Worm (Caenorhabditis elegans) whole organism, mixed stage, embryonic: ENCODE results near the gene him-18.
"Not testable (repeated sequence)": the region's sequence is repeated elsewhere in the genome, so short reads cannot be mapped to it uniquely, and the experiment has no call there.

ENCODE experiments used
- M03D4.4 ChIP-seq: sonication (generic microtip); optimal IDR thresholded peaks from 2 replicates; lab custom pipeline; 2017; ENCODE audit warnings: mild to moderate bottlenecking, missing genetic modification characterization, missing compliant biosample characterization
- bed-3 ChIP-seq: fragments of 200-800 bp; sonication (Bioruptor generic); optimal IDR thresholded peaks from 3 replicates; lab custom pipeline; 2018; ENCODE audit warnings: mild to moderate bottlenecking, missing genetic modification characterization, moderate library complexity, missing compliant biosample characterization
- blmp-1 ChIP-seq: fragments of 150-350 bp; optimal IDR thresholded peaks from 2 replicates; lab custom pipeline; 2014; ENCODE audit warnings: missing biosample characterization, missing genetic modification characterization
- ceh-39 ChIP-seq: fragments of 150-350 bp; optimal IDR thresholded peaks from 2 replicates; lab custom pipeline; 2014; ENCODE audit warnings: missing biosample characterization, missing genetic modification characterization
- ceh-43 ChIP-seq: fragments of 200-800 bp; sonication (Bioruptor generic); optimal IDR thresholded peaks from 2 replicates; lab custom pipeline; 2018; ENCODE audit warnings: mild to moderate bottlenecking, missing genetic modification characterization, moderate library complexity, missing compliant biosample characterization
- ceh-83 ChIP-seq: fragments of 200-800 bp; sonication (Bioruptor generic); optimal IDR thresholded peaks from 2 replicates; lab custom pipeline; 2018; ENCODE audit warnings: mild to moderate bottlenecking, missing genetic modification characterization, missing compliant biosample characterization
- ces-1 ChIP-seq: fragments of 150-350 bp; optimal IDR thresholded peaks from 2 replicates; lab custom pipeline; 2014; ENCODE audit warnings: missing biosample characterization, missing genetic modification reagents, missing genetic modification characterization
- drap-1 ChIP-seq: fragments of 200-800 bp; sonication (Bioruptor generic); optimal IDR thresholded peaks from 3 replicates; lab custom pipeline; 2018; ENCODE audit warnings: mild to moderate bottlenecking, missing genetic modification characterization, missing compliant biosample characterization
- elt-1 ChIP-seq: sonication (generic microtip); optimal IDR thresholded peaks from 2 replicates; lab custom pipeline; 2017; ENCODE audit warnings: missing genetic modification characterization, mild to moderate bottlenecking, missing compliant biosample characterization, antibody characterized with exemption, moderate library complexity, borderline replicate concordance; ENCODE audit not compliant: insufficient read depth
- elt-3 ChIP-seq: fragments of 150-350 bp; optimal IDR thresholded peaks from 2 replicates; lab custom pipeline; 2014; ENCODE audit warnings: missing biosample characterization, missing genetic modification characterization
- flh-1 ChIP-seq: fragments of 200-800 bp; sonication (Bioruptor generic); optimal IDR thresholded peaks from 2 replicates; lab custom pipeline; 2018; ENCODE audit warnings: mild to moderate bottlenecking, missing genetic modification characterization, moderate library complexity, missing compliant biosample characterization
- ham-2 ChIP-seq: fragments of 200-800 bp; sonication (Bioruptor generic); optimal IDR thresholded peaks from 2 replicates; lab custom pipeline; 2018; ENCODE audit warnings: mild to moderate bottlenecking, missing genetic modification characterization, missing compliant biosample characterization
- hlh-1 ChIP-seq: fragments of 150-350 bp; optimal IDR thresholded peaks from 2 replicates; lab custom pipeline; 2014; ENCODE audit warnings: missing biosample characterization, missing genetic modification reagents, missing genetic modification characterization
- lin-13 ChIP-seq: fragments of 150-350 bp; optimal IDR thresholded peaks from 2 replicates; lab custom pipeline; 2014; ENCODE audit warnings: missing biosample characterization, missing genetic modification characterization
- lin-32 ChIP-seq: fragments of 200-800 bp; sonication (Bioruptor generic); optimal IDR thresholded peaks from 2 replicates; lab custom pipeline; 2018; ENCODE audit warnings: mild to moderate bottlenecking, missing genetic modification characterization, missing compliant biosample characterization
- lsy-2 ChIP-seq: fragments of 150-350 bp; optimal IDR thresholded peaks from 2 replicates; lab custom pipeline; 2014; ENCODE audit warnings: missing biosample characterization, missing genetic modification characterization
- mab-5 ChIP-seq: fragments of 150-350 bp; optimal IDR thresholded peaks from 2 replicates; lab custom pipeline; 2014; ENCODE audit warnings: missing biosample characterization, missing genetic modification characterization
- mep-1 ChIP-seq: fragments of 150-350 bp; optimal IDR thresholded peaks from 2 replicates; lab custom pipeline; 2017; ENCODE audit warnings: missing biosample characterization, missing genetic modification reagents, missing genetic modification characterization, inconsistent platforms
- mls-2 ChIP-seq: sonication (generic microtip); optimal IDR thresholded peaks from 2 replicates; lab custom pipeline; 2016; ENCODE audit warnings: mild to moderate bottlenecking, missing genetic modification characterization, moderate library complexity, missing compliant biosample characterization
- nhr-12 ChIP-seq: fragments of 150-350 bp; optimal IDR thresholded peaks from 2 replicates; lab custom pipeline; 2014; ENCODE audit warnings: missing biosample characterization, missing genetic modification characterization
- nhr-2 ChIP-seq: fragments of 150-350 bp; optimal IDR thresholded peaks from 2 replicates; lab custom pipeline; 2014; ENCODE audit warnings: missing biosample characterization, missing genetic modification characterization
- nhr-237 ChIP-seq: fragments of 150-350 bp; optimal IDR thresholded peaks from 2 replicates; lab custom pipeline; 2014; ENCODE audit warnings: missing biosample characterization, missing genetic modification characterization
- pha-4 ChIP-seq: fragments of 150-350 bp; optimal IDR thresholded peaks from 2 replicates; lab custom pipeline; 2018; ENCODE audit warnings: missing biosample characterization, missing genetic modification reagents, missing genetic modification characterization
- sem-2 ChIP-seq: fragments of 200-800 bp; sonication (Bioruptor generic); optimal IDR thresholded peaks from 2 replicates; lab custom pipeline; 2018; ENCODE audit warnings: mild to moderate bottlenecking, missing genetic modification characterization, missing compliant biosample characterization
- tbx-8 ChIP-seq: fragments of 200-800 bp; sonication (Bioruptor generic); optimal IDR thresholded peaks from 2 replicates; lab custom pipeline; 2018; ENCODE audit warnings: mild to moderate bottlenecking, missing genetic modification characterization, moderate library complexity, missing compliant biosample characterization
- unc-120 ChIP-seq: sonication (generic microtip); optimal IDR thresholded peaks from 2 replicates; lab custom pipeline; 2017; ENCODE audit warnings: missing genetic modification characterization, missing compliant biosample characterization; ENCODE audit not compliant: poor library complexity, severe bottlenecking
- unc-39 ChIP-seq: fragments of 150-350 bp; optimal IDR thresholded peaks from 2 replicates; lab custom pipeline; 2014; ENCODE audit warnings: missing biosample characterization, missing genetic modification characterization
- unc-62 ChIP-seq: fragments of 150-350 bp; optimal IDR thresholded peaks from 2 replicates; lab custom pipeline; 2014; ENCODE audit warnings: missing biosample characterization, missing genetic modification reagents, missing genetic modification characterization
- zip-8 ChIP-seq: fragments of 150-350 bp; optimal IDR thresholded peaks from 2 replicates; lab custom pipeline; 2014; ENCODE audit warnings: missing biosample characterization, missing genetic modification characterization
- ztf-11 ChIP-seq: fragments of 150-350 bp; optimal IDR thresholded peaks from 2 replicates; lab custom pipeline; 2014; ENCODE audit warnings: missing biosample characterization, missing genetic modification characterization

Gene him-18

ce11 chrIII:4754001-4754561 lies 39.1 kb upstream of the him-18 start, which contains the start of the genes rps-0 and rbg-3:
rps-0 (minus strand) TSS chrIII:4754051.
rbg-3 (plus strand) TSS chrIII:4754424.
- TF ChIP-seq mep-1 (tag; lab: Kevin White, UChicago) (peak; percentile 98), ztf-11 (no peak), hlh-1 (tag; lab: Kevin White, UChicago) (peak; percentile 61), ceh-39 (tag; lab: Kevin White, UChicago) (peak; percentile 86), unc-120 (tag; lab: Kevin White, UChicago) (peak; percentile 65), mab-5 (peak; percentile 56), ham-2 (no peak), pha-4 (peak; percentile 81), blmp-1 (tag; lab: Kevin White, UChicago) (no peak), ces-1 (GFP tag; lab: Kevin White, UChicago) (peak; percentile 96), mls-2 (tag; lab: Kevin White, UChicago) (no peak), drap-1 (GFP tag; lab: Kevin White, UChicago) (peak; percentile 43), lsy-2 (peak; percentile 90), nhr-237 (peak; percentile 91), elt-3 (peak; percentile 17), lin-13 (tag; lab: Kevin White, UChicago) (peak; percentile 79), ceh-43 (GFP tag; lab: Kevin White, UChicago) (no peak)

- TF ChIP-seq blmp-1 (tag; lab: Kevin White, UChicago): no peak
- TF ChIP-seq M03D4.4 (tag; lab: Kevin White, UChicago): no peak
- no peak for TF ChIP-seq pha-4
- no peak for TF ChIP-seq unc-62 (GFP tag; lab: Kevin White, UChicago)
- no peak for TF ChIP-seq hlh-1 (tag; lab: Kevin White, UChicago)
These were observed 33.7 kb upstream of the him-18 start for ce11 chrIII:4748666-4749065.

ce11 chrIII:4748109-4748508 lies 33.1 kb upstream of the him-18 start, which contains the start of gene col-89:
col-89 (plus strand) TSS chrIII:4748127.
- TF ChIP-seq lin-32 (no peak), lin-13 (tag; lab: Kevin White, UChicago) (no peak), ham-2 (no peak)
- TF ChIP-seq, all 35 proteins: peak for 0

- no peak for TF ChIP-seq ceh-43 (GFP tag; lab: Kevin White, UChicago)
- TF ChIP-seq nhr-2 (tag; lab: Kevin White, UChicago): no peak
- no peak for TF ChIP-seq bed-3 (GFP tag; lab: Kevin White, UChicago)
- no peak for TF ChIP-seq tbx-8 (GFP tag; lab: Kevin White, UChicago)
These were observed 30.9 kb upstream of the him-18 start, which contains the start of gene F17C8.6 for ce11 chrIII:4745934-4746333. F17C8.6 (minus strand) TSS chrIII:4746034.

ce11 chrIII:4742620-4743019 lies 27.6 kb upstream of the him-18 start, which contains the start of gene twk-6:
twk-6 (plus strand) TSS chrIII:4742920.
- not testable (repeated sequence) for TF ChIP-seq lin-32; ces-1 (GFP tag; lab: Kevin White, UChicago); unc-120 (tag; lab: Kevin White, UChicago)

ce11 chrIII:4740820-4741219 lies 25.8 kb upstream of the him-18 start:
- TF ChIP-seq blmp-1 (tag; lab: Kevin White, UChicago) (no peak), flh-1 (no peak), lin-13 (tag; lab: Kevin White, UChicago) (no peak), unc-62 (GFP tag; lab: Kevin White, UChicago) (no peak), zip-8 (tag; lab: Kevin White, UChicago) (no peak), M03D4.4 (tag; lab: Kevin White, UChicago) (no peak), elt-1 (no peak), sem-2 (GFP tag; lab: Kevin White, UChicago) (no peak), mep-1 (tag; lab: Kevin White, UChicago) (no peak), drap-1 (GFP tag; lab: Kevin White, UChicago) (no peak), nhr-12 (no peak), elt-3 (no peak), ces-1 (GFP tag; lab: Kevin White, UChicago) (no peak), hlh-1 (tag; lab: Kevin White, UChicago) (no peak), unc-39 (tag; lab: Kevin White, UChicago) (no peak), ceh-83 (GFP tag; lab: Kevin White, UChicago) (no peak)
